Worm (Caenorhabditis elegans) whole organism, L1 larva: Measurements from ENCODE around the gene coa-4.
"Not testable (repeated sequence)": the region's sequence is repeated elsewhere in the genome, so short reads cannot be mapped to it uniquely, and the experiment has no call there.

ENCODE experiments used
- aha-1 ChIP-seq: fragments of 150-350 bp; optimal IDR thresholded peaks from 2 replicates; lab custom pipeline; 2014; ENCODE audit warnings: missing biosample characterization, missing genetic modification characterization
- aly-2 ChIP-seq: fragments of 150-350 bp; optimal IDR thresholded peaks from 2 replicates; lab custom pipeline; 2014; ENCODE audit warnings: missing biosample characterization, missing genetic modification characterization
- dpl-1 ChIP-seq, 3 experiments: fragments of 150-350 bp in 2 of 3; sonication (generic microtip) in 1 of 3; optimal IDR thresholded peaks; 2 replicates each; lab custom pipeline; 2014 to 2017; ENCODE audit warnings: missing biosample characterization in 3 of 3, missing genetic modification characterization in 3 of 3, missing genetic modification reagents in 3 of 3
- efl-1 ChIP-seq, 4 experiments: fragments of 150-350 bp; optimal IDR thresholded peaks in 3 of 4; peaks in 1 of 4; 1 replicate in 1 of 4; 2 replicates in 3 of 4; lab custom pipeline; 2014; ENCODE audit warnings: missing biosample characterization in 2 of 4, missing genetic modification characterization in 2 of 4, missing genetic modification reagents in 2 of 4
- fos-1 ChIP-seq: fragments of 150-350 bp; optimal IDR thresholded peaks from 2 replicates; lab custom pipeline; 2014; ENCODE audit warnings: missing biosample characterization, missing genetic modification characterization
- hlh-4 ChIP-seq: sonication (generic microtip); optimal IDR thresholded peaks from 2 replicates; lab custom pipeline; 2016; ENCODE audit warnings: mild to moderate bottlenecking, missing genetic modification characterization, missing compliant biosample characterization
- lin-14 ChIP-seq: fragments of 200-800 bp; sonication (Bioruptor generic); optimal IDR thresholded peaks from 2 replicates; lab custom pipeline; 2018; ENCODE audit warnings: mild to moderate bottlenecking, missing genetic modification characterization, moderate library complexity, missing compliant biosample characterization
- nhr-11 ChIP-seq: fragments of 150-350 bp; optimal IDR thresholded peaks from 2 replicates; lab custom pipeline; 2014; ENCODE audit warnings: missing biosample characterization, missing genetic modification characterization
- nhr-20 ChIP-seq: sonication (generic microtip); optimal IDR thresholded peaks from 2 replicates; lab custom pipeline; 2016; ENCODE audit warnings: mild to moderate bottlenecking, missing genetic modification characterization, missing compliant biosample characterization
- nhr-71 ChIP-seq: sonication (generic microtip); optimal IDR thresholded peaks from 2 replicates; lab custom pipeline; 2016; ENCODE audit warnings: mild to moderate bottlenecking, missing genetic modification characterization, moderate library complexity, missing compliant biosample characterization
- nhr-90 ChIP-seq: sonication (generic microtip); optimal IDR thresholded peaks from 2 replicates; lab custom pipeline; 2016; ENCODE audit warnings: mild to moderate bottlenecking, missing genetic modification characterization, missing compliant biosample characterization; ENCODE audit not compliant: poor library complexity
- snu-23 ChIP-seq: sonication (generic microtip); optimal IDR thresholded peaks from 2 replicates; lab custom pipeline; 2016; ENCODE audit warnings: missing genetic modification characterization, missing compliant biosample characterization
- sox-4 ChIP-seq: sonication (generic microtip); optimal IDR thresholded peaks from 2 replicates; lab custom pipeline; 2016; ENCODE audit warnings: missing genetic modification characterization, missing compliant biosample characterization
- swsn-7 ChIP-seq: sonication (generic microtip); optimal IDR thresholded peaks from 2 replicates; lab custom pipeline; 2016; ENCODE audit warnings: missing genetic modification characterization, missing compliant biosample characterization
- xbp-1 ChIP-seq: sonication (generic microtip); optimal IDR thresholded peaks from 2 replicates; lab custom pipeline; 2016; ENCODE audit warnings: missing genetic modification characterization, missing compliant biosample characterization
- ztf-4 ChIP-seq: fragments of 150-350 bp; optimal IDR thresholded peaks from 2 replicates; lab custom pipeline; 2014; ENCODE audit warnings: missing biosample characterization, missing genetic modification characterization

Gene coa-4

ce11 chrIV:9293825-9294224 is 41.6 kb downstream of the coa-4 start, which contains the start of gene nhr-264:
Gene nhr-264, minus strand, starts transcription at chrIV:9293925.
- not testable (repeated sequence) for TF ChIP-seq sox-4; efl-1 (optimal IDR thresholded peaks at IDR 0.05; lab: Kevin White, UChicago); efl-1 (GFP tag; optimal IDR thresholded peaks at IDR 0.05 in 1 of 2; lab: Kevin White, UChicago); hlh-4 (tag; lab: Kevin White, UChicago)

DNA sequence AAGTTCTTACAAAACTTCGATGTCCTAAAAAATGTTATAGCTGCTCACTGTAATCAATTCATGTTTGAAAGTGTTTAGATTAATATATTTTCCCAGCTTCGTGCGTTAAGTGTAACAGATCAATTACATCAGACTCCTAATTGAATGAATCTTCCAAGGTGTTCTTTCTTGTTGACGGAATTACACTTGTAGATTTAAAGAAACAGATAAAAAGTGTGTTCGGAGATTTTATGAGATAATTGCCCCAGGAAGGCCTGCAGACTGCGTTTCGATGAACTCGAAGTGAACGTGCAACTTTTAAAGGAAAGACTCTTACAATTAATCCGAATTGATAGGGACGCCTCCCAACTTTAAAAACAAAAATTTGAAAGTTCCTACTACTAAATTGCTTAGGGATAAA is 45.8 kb downstream of the coa-4 start:
- TF ChIP-seq nhr-11, result no peak
- no peak for TF ChIP-seq ztf-4 (tag; lab: Kevin White, UChicago)
- no peak for TF ChIP-seq fos-1 (tag; lab: Kevin White, UChicago)
- no peak for TF ChIP-seq nhr-71
- TF ChIP-seq aha-1 (tag; lab: Kevin White, UChicago), result no peak
- TF ChIP-seq nhr-90, result no peak
- TF ChIP-seq dpl-1 (GFP tag; optimal IDR thresholded peaks at IDR 0.05; lab: Kevin White, UChicago), result no peak
- no peak for TF ChIP-seq snu-23 (GFP tag; lab: Kevin White, UChicago)
- TF ChIP-seq aly-2 (tag; lab: Kevin White, UChicago), result no peak
- no peak for TF ChIP-seq xbp-1 (tag; lab: Kevin White, UChicago)

ce11 chrIV:9286305-9286704 is 49.1 kb downstream of the coa-4 start, which contains the start of gene nhr-267:
Gene nhr-267, minus strand, starts transcription at chrIV:9286405.
- not testable (repeated sequence) for TF ChIP-seq swsn-7 (tag; lab: Kevin White, UChicago); nhr-20 (tag; lab: Kevin White, UChicago); lin-14 (GFP tag; lab: Kevin White, UChicago)
